Fruit fly (Drosophila melanogaster) whole organism, embryonic: Measurements from ENCODE around the gene CG7906.

Source experiments
- Aef1 ChIP-seq: fragments of 200-800 bp; sonication (Bioruptor generic); IDR thresholded peaks from 3 replicates; pipeline ENCODE4 v1.3.6; 2022; ENCODE audit warnings: missing biosample characterization, missing genetic modification characterization
- CG11696 ChIP-seq: fragments of 200-800 bp; sonication (Bioruptor generic); IDR thresholded peaks from 2 replicates; pipeline ENCODE4 v1.3.6; 2022; ENCODE audit warnings: missing biosample characterization, missing genetic modification characterization
- CG12219 ChIP-seq: fragments of 200-800 bp; sonication (Bioruptor generic); optimal IDR thresholded peaks from 3 replicates; lab custom pipeline; 2018; ENCODE audit warnings: missing biosample characterization, mild to moderate bottlenecking, missing genetic modification characterization
- CG12236 ChIP-seq: fragments of 200-800 bp; sonication (Bioruptor generic); optimal IDR thresholded peaks from 2 replicates; lab custom pipeline; 2016; ENCODE audit warnings: missing biosample characterization, missing genetic modification characterization
- CG12391 ChIP-seq: fragments of 200-800 bp; sonication (Bioruptor generic); optimal IDR thresholded peaks from 3 replicates; lab custom pipeline; 2018; ENCODE audit warnings: missing biosample characterization, mild to moderate bottlenecking, missing genetic modification characterization, moderate library complexity
- CG12769 ChIP-seq: fragments of 200-800 bp; sonication (Bioruptor generic); optimal IDR thresholded peaks from 2 replicates; lab custom pipeline; 2019; ENCODE audit warnings: missing biosample characterization, mild to moderate bottlenecking, missing genetic modification characterization, moderate library complexity
- CG12942 ChIP-seq: fragments of 200-800 bp; sonication (Bioruptor generic); optimal IDR thresholded peaks from 3 replicates; lab custom pipeline; 2016; ENCODE audit warnings: missing biosample characterization, missing genetic modification characterization
- CG14965 ChIP-seq: fragments of 200-800 bp; sonication (Bioruptor generic); optimal IDR thresholded peaks from 2 replicates; lab custom pipeline; 2016; ENCODE audit warnings: missing biosample characterization, missing genetic modification characterization, borderline replicate concordance
- CG15269 ChIP-seq: fragments of 200-800 bp; sonication (Bioruptor generic); optimal IDR thresholded peaks from 2 replicates; lab custom pipeline; 2018; ENCODE audit warnings: missing biosample characterization, mild to moderate bottlenecking, missing genetic modification characterization, moderate library complexity
- CG18619 ChIP-seq: fragments of 200-800 bp; sonication (Bioruptor generic); optimal IDR thresholded peaks from 3 replicates; lab custom pipeline; 2017; ENCODE audit warnings: missing biosample characterization, mild to moderate bottlenecking, missing genetic modification characterization
- CG18764 ChIP-seq: fragments of 200-800 bp; sonication (Bioruptor generic); optimal IDR thresholded peaks from 3 replicates; lab custom pipeline; 2016; ENCODE audit warnings: missing biosample characterization, missing genetic modification characterization
- CG30431 ChIP-seq: fragments of 200-800 bp; sonication (Bioruptor generic); optimal IDR thresholded peaks from 2 replicates; lab custom pipeline; 2017; ENCODE audit warnings: missing biosample characterization, missing genetic modification characterization
- CG31365 ChIP-seq: fragments of 200-800 bp; sonication (Bioruptor generic); optimal IDR thresholded peaks from 2 replicates; lab custom pipeline; 2018; ENCODE audit warnings: missing biosample characterization, mild to moderate bottlenecking, missing genetic modification characterization
- CG5245 ChIP-seq: fragments of 200-800 bp; sonication (Bioruptor generic); optimal IDR thresholded peaks from 3 replicates; lab custom pipeline; 2016; ENCODE audit warnings: missing biosample characterization, missing genetic modification characterization
- CG6272 ChIP-seq: fragments of 200-800 bp; sonication (Bioruptor generic); IDR thresholded peaks from 2 replicates; pipeline ENCODE4 v1.3.6; 2022; ENCODE audit warnings: missing biosample characterization, missing genetic modification characterization
- CG7357 ChIP-seq: fragments of 200-800 bp; sonication (Bioruptor generic); IDR thresholded peaks from 3 replicates; pipeline ENCODE4 v1.3.6; 2022; ENCODE audit warnings: missing biosample characterization, missing genetic modification characterization
- CG7556 ChIP-seq: fragments of 200-800 bp; sonication (Bioruptor generic); optimal IDR thresholded peaks from 2 replicates; lab custom pipeline; 2017; ENCODE audit warnings: missing biosample characterization, mild to moderate bottlenecking, missing genetic modification characterization
- CG8089 ChIP-seq: fragments of 200-800 bp; sonication (Bioruptor generic); optimal IDR thresholded peaks from 3 replicates; lab custom pipeline; 2016; ENCODE audit warnings: missing biosample characterization, missing genetic modification characterization
- CG9817 ChIP-seq: fragments of 200-800 bp; sonication (Bioruptor generic); optimal IDR thresholded peaks from 2 replicates; lab custom pipeline; 2018; ENCODE audit warnings: missing biosample characterization, mild to moderate bottlenecking, missing genetic modification characterization, moderate library complexity
- CoRest ChIP-seq: fragments of 200-800 bp; sonication (Bioruptor generic); optimal IDR thresholded peaks from 3 replicates; lab custom pipeline; 2018; ENCODE audit warnings: missing biosample characterization, mild to moderate bottlenecking, missing genetic modification characterization, moderate library complexity
- D ChIP-seq, 2 experiments: fragments of 200-800 bp in 1 of 2; fragments of >200 bp in 1 of 2; sonication (Bioruptor generic) in 1 of 2; optimal IDR thresholded peaks; 2 replicates in 1 of 2; 3 replicates in 1 of 2; lab custom pipeline; 2017; ENCODE audit warnings: mild to moderate bottlenecking in 1 of 2, missing biosample characterization in 1 of 2, missing genetic modification characterization in 1 of 2, missing genetic modification reagents in 1 of 2
- Drgx ChIP-seq: fragments of 200-800 bp; sonication (Bioruptor generic); IDR thresholded peaks from 2 replicates; pipeline ENCODE4 v1.3.6; 2022; ENCODE audit warnings: missing biosample characterization, missing genetic modification characterization
- HLH3B ChIP-seq: fragments of 200-800 bp; sonication (Bioruptor generic); IDR thresholded peaks from 2 replicates; pipeline ENCODE4 v1.3.6; 2022; ENCODE audit warnings: missing biosample characterization, missing genetic modification characterization
- MTF-1 ChIP-seq: fragments of 200-800 bp; sonication (Bioruptor generic); optimal IDR thresholded peaks from 2 replicates; lab custom pipeline; 2018; ENCODE audit warnings: missing biosample characterization, mild to moderate bottlenecking, missing genetic modification characterization, borderline replicate concordance
- Mrtf ChIP-seq: fragments of 200-800 bp; sonication (Bioruptor generic); IDR thresholded peaks from 3 replicates; pipeline ENCODE4 v1.3.6; 2022; ENCODE audit warnings: missing biosample characterization, missing genetic modification characterization
- NC2α ChIP-seq: fragments of 200-800 bp; sonication (Bioruptor generic); optimal IDR thresholded peaks from 2 replicates; lab custom pipeline; 2016; ENCODE audit warnings: missing biosample characterization, missing genetic modification characterization
- ac ChIP-seq: fragments of 200-800 bp; sonication (Bioruptor generic); optimal IDR thresholded peaks from 3 replicates; lab custom pipeline; 2017; ENCODE audit warnings: missing biosample characterization, mild to moderate bottlenecking, missing genetic modification characterization
- ash1 ChIP-seq: fragments of 200-800 bp; sonication (Bioruptor generic); optimal IDR thresholded peaks from 2 replicates; lab custom pipeline; 2018; ENCODE audit warnings: missing biosample characterization, mild to moderate bottlenecking, missing genetic modification characterization
- cad ChIP-seq: fragments of >200 bp; optimal IDR thresholded peaks from 2 replicates; lab custom pipeline; 2017; ENCODE audit warnings: missing biosample characterization, missing genetic modification characterization
- chn ChIP-seq: fragments of 200-800 bp; sonication (Bioruptor generic); optimal IDR thresholded peaks from 2 replicates; lab custom pipeline; 2016; ENCODE audit warnings: missing biosample characterization, missing genetic modification characterization
- emc ChIP-seq: fragments of 200-800 bp; sonication (Bioruptor generic); optimal IDR thresholded peaks from 2 replicates; lab custom pipeline; 2016; ENCODE audit warnings: missing biosample characterization, missing genetic modification characterization
- en ChIP-seq: fragments of 200-800 bp; sonication (Bioruptor generic); optimal IDR thresholded peaks from 2 replicates; lab custom pipeline; 2016; ENCODE audit warnings: missing biosample characterization, missing genetic modification characterization
- ham ChIP-seq: fragments of 200-800 bp; sonication (Bioruptor generic); IDR thresholded peaks from 2 replicates; pipeline ENCODE4 v1.3.6; 2022; ENCODE audit warnings: missing biosample characterization, missing genetic modification characterization
- hbn ChIP-seq: fragments of 200-800 bp; sonication (Bioruptor generic); IDR thresholded peaks from 2 replicates; pipeline ENCODE4 v1.3.6; 2022; ENCODE audit warnings: missing biosample characterization, missing genetic modification characterization; ENCODE audit not compliant: partially characterized antibody
- kay ChIP-seq: fragments of 200-800 bp; sonication (Bioruptor generic); optimal IDR thresholded peaks from 2 replicates; lab custom pipeline; 2016; ENCODE audit warnings: missing biosample characterization, missing genetic modification characterization
- lov ChIP-seq, 2 experiments: fragments of 200-800 bp in 1 of 2; fragments of >200 bp in 1 of 2; sonication (Bioruptor generic) in 1 of 2; IDR thresholded peaks in 1 of 2; optimal IDR thresholded peaks in 1 of 2; 2 replicates in 1 of 2; 3 replicates in 1 of 2; pipeline versions ENCODE4 v1.3.6 to Lab custom; 2017 to 2022; ENCODE audit warnings: missing biosample characterization in 1 of 2, missing genetic modification characterization in 1 of 2
- mam ChIP-seq: fragments of 200-800 bp; sonication (Bioruptor generic); optimal IDR thresholded peaks from 3 replicates; lab custom pipeline; 2016; ENCODE audit warnings: missing biosample characterization, missing genetic modification characterization
- mld ChIP-seq: fragments of 200-800 bp; sonication (Bioruptor generic); IDR thresholded peaks from 3 replicates; pipeline ENCODE4 v1.3.6; 2022; ENCODE audit warnings: missing biosample characterization, missing genetic modification characterization; ENCODE audit not compliant: partially characterized antibody
- nau ChIP-seq: fragments of 200-800 bp; sonication (Bioruptor generic); optimal IDR thresholded peaks from 3 replicates; lab custom pipeline; 2017; ENCODE audit warnings: missing biosample characterization, mild to moderate bottlenecking, missing genetic modification characterization, missing genetic modification reagents
- nmo ChIP-seq: fragments of 200-800 bp; sonication (Bioruptor generic); optimal IDR thresholded peaks from 2 replicates; lab custom pipeline; 2018; ENCODE audit warnings: missing biosample characterization, mild to moderate bottlenecking, missing genetic modification characterization, moderate library complexity
- oc ChIP-seq: fragments of 200-800 bp; sonication (Bioruptor generic); optimal IDR thresholded peaks from 2 replicates; lab custom pipeline; 2018; ENCODE audit warnings: missing biosample characterization, mild to moderate bottlenecking, missing genetic modification characterization, moderate library complexity
- p53 ChIP-seq: fragments of 200-800 bp; sonication (Bioruptor generic); optimal IDR thresholded peaks from 2 replicates; lab custom pipeline; 2016; ENCODE audit warnings: missing biosample characterization, missing genetic modification characterization
- pita ChIP-seq: fragments of 200-800 bp; sonication (Bioruptor generic); optimal IDR thresholded peaks from 2 replicates; lab custom pipeline; 2017; ENCODE audit warnings: missing biosample characterization, mild to moderate bottlenecking, missing genetic modification characterization
- seq ChIP-seq: fragments of 200-800 bp; sonication (Bioruptor generic); IDR thresholded peaks from 2 replicates; pipeline ENCODE4 v1.3.6; 2022; ENCODE audit warnings: missing biosample characterization, missing genetic modification characterization
- sisA ChIP-seq: fragments of 200-800 bp; sonication (Bioruptor generic); IDR thresholded peaks from 2 replicates; pipeline ENCODE4 v1.3.6; 2022; ENCODE audit warnings: missing biosample characterization, missing genetic modification characterization
- sqz ChIP-seq: fragments of 200-800 bp; sonication (Bioruptor generic); optimal IDR thresholded peaks from 3 replicates; lab custom pipeline; 2018; ENCODE audit warnings: missing biosample characterization, mild to moderate bottlenecking, missing genetic modification characterization
- tio ChIP-seq: fragments of 200-800 bp; sonication (Bioruptor generic); optimal IDR thresholded peaks from 2 replicates; lab custom pipeline; 2017; ENCODE audit warnings: missing biosample characterization, missing genetic modification characterization, inconsistent platforms
- tna ChIP-seq: fragments of 200-800 bp; sonication (Bioruptor generic); IDR thresholded peaks from 2 replicates; pipeline ENCODE4 v1.3.6; 2022; ENCODE audit warnings: missing biosample characterization, missing genetic modification characterization; ENCODE audit not compliant: partially characterized antibody

Gene CG7906

dm6 chr3L:14204659-14205568, 31.5 kb upstream of the CG7906 start (continued):
- no peak for TF ChIP-seq CG31365 (tag; lab: Kevin White, UChicago)
- TF ChIP-seq kay (GFP tag; lab: Kevin White, UChicago) = no peak
- peak; percentile 19 for TF ChIP-seq CG18619 (GFP tag; lab: Kevin White, UChicago)
- TF ChIP-seq hbn (GFP tag; lab: Robert Waterston, UW) = no peak
- TF ChIP-seq chn = no peak
- no peak for TF ChIP-seq CG12236 (GFP tag; lab: Kevin White, UChicago)
- TF ChIP-seq CG30431 (GFP tag; lab: Kevin White, UChicago) = no peak
- no peak for TF ChIP-seq CG5245 (GFP tag; lab: Kevin White, UChicago)
- TF ChIP-seq p53 = no peak
- peak; percentile 11 for TF ChIP-seq tio (GFP tag; lab: Kevin White, UChicago)
- TF ChIP-seq en (GFP tag; lab: Kevin White, UChicago) = no peak
- no peak for TF ChIP-seq sqz (GFP tag; lab: Kevin White, UChicago)
- TF ChIP-seq CG14965 = no peak
- TF ChIP-seq ash1 (GFP tag; lab: Kevin White, UChicago) = no peak
- no peak for TF ChIP-seq CG8089 (GFP tag; lab: Kevin White, UChicago)
- no peak for TF ChIP-seq emc
- TF ChIP-seq CG6272 (GFP tag; lab: Robert Waterston, UW) = no peak
- no peak for TF ChIP-seq mld (GFP tag; lab: Robert Waterston, UW)
- no peak for TF ChIP-seq CG12942
- no peak for TF ChIP-seq sisA (GFP tag; lab: Robert Waterston, UW)
- TF ChIP-seq MTF-1 = peak; percentile 42
- TF ChIP-seq Mrtf (GFP tag; lab: Robert Waterston, UW) = no peak
- TF ChIP-seq CG12769 (tag; lab: Kevin White, UChicago) = peak; percentile 17
- TF ChIP-seq CG12219 (GFP tag; lab: Kevin White, UChicago) = no peak
- no peak for TF ChIP-seq lov (optimal IDR thresholded peaks at IDR 0.05; lab: Kevin White, UChicago)
- TF ChIP-seq lov (GFP tag; IDR thresholded peaks at IDR 0.05; lab: Robert Waterston, UW) = no peak
- TF ChIP-seq Drgx (GFP tag; lab: Robert Waterston, UW) = peak; percentile 56; the same call in 1 of the 2 replicates
- TF ChIP-seq oc (tag; lab: Kevin White, UChicago) = no peak
- TF ChIP-seq mam (GFP tag; lab: Kevin White, UChicago) = no peak
- TF ChIP-seq pita (GFP tag; lab: Kevin White, UChicago) = no peak
- no peak for TF ChIP-seq seq (GFP tag; lab: Robert Waterston, UW)
- peak; percentile 56 for TF ChIP-seq CG7556 (GFP tag; lab: Kevin White, UChicago)
- TF ChIP-seq ac (GFP tag; lab: Kevin White, UChicago) = no peak
- no peak for TF ChIP-seq CG11696 (GFP tag; lab: Robert Waterston, UW)
- no peak for TF ChIP-seq ham (GFP tag; lab: Robert Waterston, UW)
- TF ChIP-seq cad (GFP tag; lab: Kevin White, UChicago) = peak; percentile 12
- peak; percentile 55 for TF ChIP-seq CoRest (tag; lab: Kevin White, UChicago)
- TF ChIP-seq CG18764 (GFP tag; lab: Kevin White, UChicago) = no peak
- TF ChIP-seq CG9817 = no peak
- TF ChIP-seq D (optimal IDR thresholded peaks at IDR 0.05; lab: Kevin White, UChicago) = no peak
- no peak for TF ChIP-seq D (GFP tag; optimal IDR thresholded peaks at IDR 0.05; lab: Kevin White, UChicago)
- peak; percentile 27 for TF ChIP-seq nmo (GFP tag; lab: Kevin White, UChicago)
- TF ChIP-seq nau (GFP tag; lab: Kevin White, UChicago) = peak; percentile 31
- peak; percentile 63 for TF ChIP-seq CG12391 (tag; lab: Kevin White, UChicago)
- TF ChIP-seq tna = no peak
- no peak for TF ChIP-seq Aef1 (GFP tag; lab: Robert Waterston, UW)
- TF ChIP-seq CG15269 (tag; lab: Kevin White, UChicago) = peak; percentile 37
- no peak for TF ChIP-seq NC2α
- no peak for TF ChIP-seq HLH3B
- TF ChIP-seq CG7357 (GFP tag; lab: Robert Waterston, UW) = no peak
